Worm (Caenorhabditis elegans) whole organism, L1 larva: ENCODE results near the gene C48B4.6.

ENCODE experiments used
- C16A3.4 ChIP-seq: fragments of 150-350 bp; optimal IDR thresholded peaks from 2 replicates; lab custom pipeline; 2014; ENCODE audit warnings: missing biosample characterization, missing genetic modification characterization
- alr-1 ChIP-seq: fragments of 200-800 bp; sonication (Bioruptor generic); optimal IDR thresholded peaks from 2 replicates; lab custom pipeline; 2018; ENCODE audit warnings: borderline replicate concordance, mild to moderate bottlenecking, missing genetic modification characterization, missing compliant biosample characterization
- ama-1 ChIP-seq: fragments of 150-350 bp; optimal IDR thresholded peaks from 2 replicates; lab custom pipeline; 2014
- blmp-1 ChIP-seq: fragments of 150-350 bp; optimal IDR thresholded peaks from 2 replicates; lab custom pipeline; 2014; ENCODE audit warnings: missing biosample characterization, missing genetic modification characterization
- ceh-82 ChIP-seq, 3 experiments: fragments of 150-350 bp in 1 of 3; sonication (generic microtip) in 2 of 3; optimal IDR thresholded peaks; 2 replicates each; lab custom pipeline; 2014 to 2017; ENCODE audit warnings: missing biosample characterization in 3 of 3, missing genetic modification characterization in 3 of 3
- dpl-1 ChIP-seq, 3 experiments: fragments of 150-350 bp in 2 of 3; sonication (generic microtip) in 1 of 3; optimal IDR thresholded peaks; 2 replicates each; lab custom pipeline; 2014 to 2017; ENCODE audit warnings: missing biosample characterization in 3 of 3, missing genetic modification characterization in 3 of 3, missing genetic modification reagents in 3 of 3
- efl-1 ChIP-seq, 4 experiments: fragments of 150-350 bp; optimal IDR thresholded peaks in 3 of 4; peaks in 1 of 4; 1 replicate in 1 of 4; 2 replicates in 3 of 4; lab custom pipeline; 2014; ENCODE audit warnings: missing biosample characterization in 2 of 4, missing genetic modification characterization in 2 of 4, missing genetic modification reagents in 2 of 4
- isw-1 ChIP-seq: fragments of 200-800 bp; sonication (Bioruptor generic); IDR thresholded peaks from 2 replicates; pipeline ENCODE4 v1.3.6; 2022; ENCODE audit warnings: missing genetic modification characterization, missing compliant biosample characterization
- lin-14 ChIP-seq: fragments of 200-800 bp; sonication (Bioruptor generic); optimal IDR thresholded peaks from 2 replicates; lab custom pipeline; 2018; ENCODE audit warnings: mild to moderate bottlenecking, missing genetic modification characterization, moderate library complexity, missing compliant biosample characterization
- lin-15B ChIP-seq: fragments of 150-350 bp; sonication (generic microtip); optimal IDR thresholded peaks from 3 replicates; lab custom pipeline; 2014; ENCODE audit warnings: missing biosample characterization, missing genetic modification characterization
- lin-35 ChIP-seq, 2 experiments: fragments of 150-350 bp; optimal IDR thresholded peaks; 2 replicates each; lab custom pipeline; 2014; ENCODE audit warnings: missing biosample characterization in 2 of 2, missing genetic modification characterization in 2 of 2, missing genetic modification reagents in 2 of 2
- lir-3 ChIP-seq: sonication (generic microtip); optimal IDR thresholded peaks from 2 replicates; lab custom pipeline; 2016; ENCODE audit warnings: mild to moderate bottlenecking, missing genetic modification characterization, moderate library complexity, missing compliant biosample characterization; ENCODE audit not compliant: poor library complexity
- lsy-2 ChIP-seq, 2 experiments: fragments of 150-350 bp; optimal IDR thresholded peaks; 2 replicates each; lab custom pipeline; 2014; ENCODE audit warnings: missing biosample characterization in 2 of 2, missing genetic modification characterization in 2 of 2
- mab-9 ChIP-seq: fragments of 200-800 bp; sonication (Bioruptor generic); IDR thresholded peaks from 2 replicates; pipeline ENCODE4 v1.3.6; 2022; ENCODE audit warnings: missing genetic modification reagents, missing genetic modification characterization, missing compliant biosample characterization
- mep-1 ChIP-seq: fragments of 150-350 bp; optimal IDR thresholded peaks from 2 replicates; lab custom pipeline; 2014; ENCODE audit warnings: missing biosample characterization, missing genetic modification characterization
- nhr-20 ChIP-seq: sonication (generic microtip); optimal IDR thresholded peaks from 2 replicates; lab custom pipeline; 2016; ENCODE audit warnings: mild to moderate bottlenecking, missing genetic modification characterization, missing compliant biosample characterization
- nhr-71 ChIP-seq: sonication (generic microtip); optimal IDR thresholded peaks from 2 replicates; lab custom pipeline; 2016; ENCODE audit warnings: mild to moderate bottlenecking, missing genetic modification characterization, moderate library complexity, missing compliant biosample characterization
- nhr-76 ChIP-seq: sonication (generic microtip); optimal IDR thresholded peaks from 2 replicates; lab custom pipeline; 2017; ENCODE audit warnings: missing biosample characterization, missing genetic modification characterization
- pag-3 ChIP-seq: sonication (generic microtip); optimal IDR thresholded peaks from 2 replicates; lab custom pipeline; 2017; ENCODE audit warnings: missing genetic modification characterization, mild to moderate bottlenecking, missing compliant biosample characterization, antibody characterized with exemption, borderline replicate concordance; ENCODE audit not compliant: insufficient read depth
- skn-1 ChIP-seq: fragments of 150-350 bp; optimal IDR thresholded peaks from 2 replicates; lab custom pipeline; 2014; ENCODE audit warnings: missing biosample characterization, missing genetic modification characterization
- snu-23 ChIP-seq: sonication (generic microtip); optimal IDR thresholded peaks from 2 replicates; lab custom pipeline; 2016; ENCODE audit warnings: missing genetic modification characterization, missing compliant biosample characterization
- sox-4 ChIP-seq: sonication (generic microtip); optimal IDR thresholded peaks from 2 replicates; lab custom pipeline; 2016; ENCODE audit warnings: missing genetic modification characterization, missing compliant biosample characterization
- unc-130 ChIP-seq: fragments of 150-350 bp; optimal IDR thresholded peaks from 2 replicates; lab custom pipeline; 2017; ENCODE audit warnings: missing biosample characterization, missing genetic modification characterization, inconsistent platforms

The C48B4.6 gene

ce11 chrIII:9507799-9508198 is 50.6 kb downstream of the C48B4.6 start, which contains the start of gene vha-14:
Gene vha-14, plus strand, starts transcription at chrIII:9508100.
- peak; percentile 42 for TF ChIP-seq unc-130 (tag; lab: Kevin White, UChicago)
- no peak for TF ChIP-seq ama-1 (lab: Kevin White, UChicago)
- peak; percentile 27 for TF ChIP-seq pag-3 (tag; lab: Kevin White, UChicago)
- peak; percentile 71 for TF ChIP-seq lin-14 (GFP tag; lab: Kevin White, UChicago)
- TF ChIP-seq snu-23 (GFP tag; lab: Kevin White, UChicago) = peak; percentile 63
- TF ChIP-seq lir-3 = peak; percentile 6
- no peak for TF ChIP-seq nhr-76
- TF ChIP-seq C16A3.4 (tag; lab: Kevin White, UChicago) = peak; percentile 64
- TF ChIP-seq lsy-2 (tag; optimal IDR thresholded peaks at IDR 0.05; lab: Kevin White, UChicago) = peak in 1 of 2 experiments; percentile 77
- TF ChIP-seq sox-4 (tag; lab: Kevin White, UChicago) = no peak
- peak; percentile 39 to 77 for TF ChIP-seq lin-35 (GFP tag; optimal IDR thresholded peaks at IDR 0.05; lab: Kevin White, UChicago)
- TF ChIP-seq efl-1 (optimal IDR thresholded peaks at IDR 0.05; lab: Kevin White, UChicago) = peak; percentile 45 to 57
- peak; percentile 52 to 79 for TF ChIP-seq efl-1 (GFP tag; optimal IDR thresholded peaks at IDR 0.05 in 1 of 2; lab: Kevin White, UChicago)
- TF ChIP-seq mab-9 (GFP tag; lab: Robert Waterston, UW) = no peak
- TF ChIP-seq ceh-82 (tag; optimal IDR thresholded peaks at IDR 0.05; lab: Kevin White, UChicago) = peak in 1 of 3 experiments; percentile 65
- peak; percentile 32 for TF ChIP-seq skn-1
- peak; percentile 16 for TF ChIP-seq nhr-71 (tag; lab: Kevin White, UChicago)
- peak; percentile 58 for TF ChIP-seq blmp-1 (tag; lab: Kevin White, UChicago)
- TF ChIP-seq isw-1 (GFP tag; lab: Robert Waterston, UW) = no peak
- TF ChIP-seq alr-1 (tag; lab: Kevin White, UChicago) = no peak
- peak; percentile 74 for TF ChIP-seq mep-1 (tag; lab: Kevin White, UChicago)
- TF ChIP-seq dpl-1 (GFP tag; optimal IDR thresholded peaks at IDR 0.05; lab: Kevin White, UChicago) = peak; percentile 1 to 69 (median 31)
- peak; percentile 49 for TF ChIP-seq lin-15B (tag; lab: Kevin White, UChicago)
- TF ChIP-seq nhr-20 (tag; lab: Kevin White, UChicago) = peak; percentile 26
